Worm (Caenorhabditis elegans): Measurements from ENCODE around the gene K04G7.1.
A peak's percentile ranks its signal among the peaks of the same experiment; 100 is the strongest.

K04G7.1 gene

DNA sequence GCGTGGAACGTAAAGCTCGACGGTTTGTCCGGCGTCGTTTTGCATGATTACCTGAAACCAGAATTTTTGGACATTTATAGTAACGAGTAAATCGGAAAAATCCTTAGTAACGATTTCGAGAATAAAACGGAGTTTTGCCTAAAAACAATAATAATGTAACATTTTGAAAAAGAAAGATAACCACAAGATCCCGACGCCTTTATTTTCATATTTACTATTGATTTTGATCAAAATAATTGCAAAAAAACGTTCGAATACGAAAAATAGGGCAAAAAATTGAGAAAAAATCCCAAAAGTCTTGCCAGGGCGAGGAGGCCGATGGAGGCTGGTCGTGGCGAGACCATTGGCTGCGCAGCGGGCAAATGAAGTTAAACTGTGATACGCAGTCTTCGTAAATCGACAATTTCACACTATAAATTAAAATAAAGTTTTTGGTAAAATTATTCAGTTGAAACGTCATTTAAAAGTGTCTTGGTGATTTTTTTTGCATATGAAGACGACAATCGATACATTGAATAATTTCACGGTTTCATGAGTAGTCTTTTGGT lies 27.1 kb downstream of the K04G7.1 start, which contains the start of gene rps-21 (continued):
- TF ChIP-seq attf-5 (GFP tag; optimal IDR thresholded peaks at IDR 0.05): peak; percentile 62
- peak in 1 of 3 experiments; percentile 74 for TF ChIP-seq lin-35 (GFP tag; optimal IDR thresholded peaks at IDR 0.05)
- TF ChIP-seq mes-4 (tag; optimal IDR thresholded peaks at IDR 0.05): no peak
- TF ChIP-seq nfya-2 (GFP tag; IDR thresholded peaks at IDR 0.05): no peak
- TF ChIP-seq aptf-3 (GFP tag; IDR thresholded peaks at IDR 0.05): no peak
- TF ChIP-seq D2030.7 (GFP tag; IDR thresholded peaks at IDR 0.05): 0 out of 2 replicates have a peak, but pooled peaks have one; percentile 25
- no peak for TF ChIP-seq somi-1 (GFP tag; optimal IDR thresholded peaks at IDR 0.05)
- TF ChIP-seq ztf-3 (GFP tag; optimal IDR thresholded peaks at IDR 0.05): no peak
- no peak for TF ChIP-seq nhr-120 (GFP tag; IDR thresholded peaks at IDR 0.05)
- TF ChIP-seq cebp-2 (GFP tag; IDR thresholded peaks at IDR 0.05): no peak
- TF ChIP-seq rcor-1 (GFP tag; IDR thresholded peaks at IDR 0.05): no peak
- TF ChIP-seq F57C9.4 (tag; optimal IDR thresholded peaks at IDR 0.05): no peak
- peak; percentile 21 for TF ChIP-seq K12H6.12 (tag; optimal IDR thresholded peaks at IDR 0.05)
- no peak for TF ChIP-seq nhr-179 (tag; optimal IDR thresholded peaks at IDR 0.05)
- TF ChIP-seq ceh-100 (GFP tag; IDR thresholded peaks at IDR 0.05): peak; percentile 46; the same call in 1 of the 2 replicates
- no peak for TF ChIP-seq rec-8 (tag; optimal IDR thresholded peaks at IDR 0.05)
- no peak for TF ChIP-seq ama-1 (optimal IDR thresholded peaks at IDR 0.05)
- TF ChIP-seq ama-1 (GFP tag; optimal IDR thresholded peaks at IDR 0.05): no peak
- TF ChIP-seq cebp-1 (GFP tag; IDR thresholded peaks at IDR 0.05): 0 out of 2 replicates have a peak, but pooled peaks have one; percentile 10
- peak; percentile 42 for TF ChIP-seq cebp-1 (tag; optimal IDR thresholded peaks at IDR 0.05)
- peak; percentile 49 for TF ChIP-seq lin-40 (tag; optimal IDR thresholded peaks at IDR 0.05)
- no peak for TF ChIP-seq tlf-1 (GFP tag; optimal IDR thresholded peaks at IDR 0.05)
- TF ChIP-seq lin-54 (GFP tag; optimal IDR thresholded peaks at IDR 0.05): peak; percentile 67
- TF ChIP-seq chd-7 (tag; optimal IDR thresholded peaks at IDR 0.05): no peak
- TF ChIP-seq F33H1.4 (GFP tag; IDR thresholded peaks at IDR 0.05): peak; percentile 94
- TF ChIP-seq let-607 (tag; optimal IDR thresholded peaks at IDR 0.05): no peak
- TF ChIP-seq F22D6.2 (tag; optimal IDR thresholded peaks at IDR 0.05): no peak
- TF ChIP-seq lir-1 (GFP tag; conservative IDR thresholded peaks at IDR 0.05): no peak
- no peak for TF ChIP-seq madf-8 (GFP tag; conservative IDR thresholded peaks at IDR 0.05)
- TF ChIP-seq T26A5.8 (tag; optimal IDR thresholded peaks at IDR 0.05): no peak
- TF ChIP-seq unc-62 (GFP tag; optimal IDR thresholded peaks at IDR 0.05): no peak
- peak; percentile 51 for TF ChIP-seq dpl-1 (GFP tag; optimal IDR thresholded peaks at IDR 0.05)
- TF ChIP-seq egl-44 (GFP tag; IDR thresholded peaks at IDR 0.05): no peak
- TF ChIP-seq ztf-22 (GFP tag; optimal IDR thresholded peaks at IDR 0.05): no peak
- no peak for TF ChIP-seq tbx-9 (tag; optimal IDR thresholded peaks at IDR 0.05; ENCODE audit: borderline replicate concordance)
- no peak for TF ChIP-seq xnd-1 (tag; optimal IDR thresholded peaks at IDR 0.05)
- TF ChIP-seq C06A6.2 (GFP tag; conservative IDR thresholded peaks at IDR 0.05): no peak
- TF ChIP-seq bed-2 (GFP tag; IDR thresholded peaks at IDR 0.05): no peak
- TF ChIP-seq hmg-1.2 (GFP tag; IDR thresholded peaks at IDR 0.05): peak; percentile 89
- TF ChIP-seq snpc-4 (GFP tag; optimal IDR thresholded peaks at IDR 0.05): peak; percentile 18
- TF ChIP-seq snpc-4 (tag; optimal IDR thresholded peaks at IDR 0.05): peak; percentile 23 to 56 (median 42)
- no peak for TF ChIP-seq lag-1 (GFP tag; IDR thresholded peaks at IDR 0.05)
- TF ChIP-seq tbp1 (GFP tag; optimal IDR thresholded peaks at IDR 0.05): peak; percentile 47
- TF ChIP-seq F49E8.2 (tag; optimal IDR thresholded peaks at IDR 0.05; ENCODE audit: insufficient read depth): no peak
- peak; percentile 42 for TF ChIP-seq efl-1 (GFP tag; optimal IDR thresholded peaks at IDR 0.05)
- TF ChIP-seq ztf-28 (GFP tag; IDR thresholded peaks at IDR 0.05): no peak
- TF ChIP-seq ztf-6 (GFP tag; IDR thresholded peaks at IDR 0.05): no peak
- peak; percentile 30; the same call in 1 of the 2 replicates for TF ChIP-seq nfyb-1 (GFP tag; IDR thresholded peaks at IDR 0.05)
- no peak for TF ChIP-seq repo-1 (tag; optimal IDR thresholded peaks at IDR 0.05)
